Fruit fly (Drosophila melanogaster) Kc167 (cell line): ENCODE measurements around the gene CG42634.

Experiments
- psq ChIP-seq: fragments of >200 bp; optimal IDR thresholded peaks from 2 replicates; lab custom pipeline; 2017; ENCODE audit warnings: missing external identifiers
- ttk ChIP-seq: sonication (Bioruptor generic); optimal IDR thresholded peaks from 2 replicates; lab custom pipeline; 2017; ENCODE audit warnings: missing external identifiers

DNA sequence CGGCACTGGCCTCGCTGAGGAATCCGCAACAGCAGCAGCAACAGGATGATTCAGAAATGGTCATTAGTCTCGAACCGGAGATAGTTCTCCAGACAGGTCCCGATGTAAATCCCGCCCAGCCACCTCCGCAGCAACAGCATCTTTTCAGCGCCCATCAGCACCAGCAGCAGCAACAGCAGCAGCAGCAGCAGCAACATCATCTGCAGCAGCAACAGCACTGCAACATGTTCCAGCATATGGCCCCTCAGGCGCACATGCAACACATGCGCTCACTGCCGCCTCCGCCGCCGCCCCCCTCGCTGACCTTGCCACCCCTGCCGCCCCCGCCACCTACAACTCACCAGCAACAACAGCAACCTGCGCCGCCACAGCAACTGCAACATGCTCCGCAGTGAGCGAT, 34.7 kb upstream of the CG42634 start:
- no peak for TF ChIP-seq ttk (lab: Kevin White, UChicago)
- no peak for TF ChIP-seq psq (lab: Kevin White, UChicago)
